Worm (Caenorhabditis elegans): Measurements from ENCODE around the gene clk-1.

clk-1 gene

DNA sequence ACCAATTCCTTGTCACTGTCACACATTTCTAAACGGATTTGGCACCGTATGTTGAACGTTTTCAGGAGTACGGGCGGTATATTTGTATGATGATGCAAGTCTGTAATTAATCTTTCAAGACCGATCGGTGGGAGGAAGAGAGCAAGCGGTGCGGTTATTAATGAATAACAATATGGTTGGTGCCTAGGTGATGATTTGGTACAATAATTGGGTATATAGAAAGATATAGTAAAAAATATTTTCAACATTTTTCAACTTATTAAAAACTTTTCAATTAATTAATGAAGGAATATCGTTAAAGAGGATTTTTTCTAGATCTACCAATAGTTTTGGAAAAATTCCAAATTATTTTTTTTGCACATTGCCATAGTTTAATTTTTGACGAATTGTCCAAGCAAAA lies 33.2 kb upstream of the clk-1 start, which contains the start of gene cnd-1:
Gene cnd-1 (minus strand): TSS at position 101 of the 400 bp plus-strand sequence.
- no peak for TF ChIP-seq tbx-37 (GFP tag; conservative IDR thresholded peaks at IDR 0.05)
- no peak for TF ChIP-seq hmbx-1 (tag; optimal IDR thresholded peaks at IDR 0.05)
- no peak for TF ChIP-seq scrt-1 (GFP tag; IDR thresholded peaks at IDR 0.05)
- TF ChIP-seq flt-1 (GFP tag; IDR thresholded peaks at IDR 0.05), result no peak
- no peak for TF ChIP-seq ets-7 (tag; optimal IDR thresholded peaks at IDR 0.05)
- TF ChIP-seq tbx-11 (GFP tag; IDR thresholded peaks at IDR 0.05), result no peak
- no peak for TF ChIP-seq ceh-36 (tag; optimal IDR thresholded peaks at IDR 0.05)
- TF ChIP-seq ceh-13 (GFP tag; optimal IDR thresholded peaks at IDR 0.05), result no peak
- TF ChIP-seq F13C5.2 (tag; optimal IDR thresholded peaks at IDR 0.05), result no peak
- no peak for TF ChIP-seq tra-4 (tag; optimal IDR thresholded peaks at IDR 0.05)
- TF ChIP-seq hmg-4 (GFP tag; optimal IDR thresholded peaks at IDR 0.05), result no peak
- no peak for TF ChIP-seq aly-1 (tag; optimal IDR thresholded peaks at IDR 0.05)
- no peak for TF ChIP-seq pes-1 (GFP tag; IDR thresholded peaks at IDR 0.05)

DNA sequence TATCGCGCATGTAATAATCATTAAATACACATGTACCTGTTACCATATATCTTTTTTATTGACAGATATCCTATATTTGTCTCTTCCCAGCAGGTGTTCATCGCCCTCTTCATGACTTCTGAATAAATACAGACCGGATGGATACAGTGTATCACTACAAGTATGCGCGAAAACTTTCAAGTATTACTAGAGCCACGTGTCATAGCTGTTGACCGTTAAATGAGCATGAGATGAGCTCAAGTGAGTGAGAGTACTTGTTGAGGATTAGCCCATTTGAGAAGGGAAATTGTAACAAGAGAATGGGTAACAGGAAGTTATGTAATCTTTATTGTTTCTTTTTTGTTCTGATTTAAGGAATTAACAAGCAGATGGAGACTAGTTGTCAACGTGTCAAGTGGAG lies 32.6 kb upstream of the clk-1 start:
- TF ChIP-seq pes-1 (GFP tag; IDR thresholded peaks at IDR 0.05), result no peak

DNA sequence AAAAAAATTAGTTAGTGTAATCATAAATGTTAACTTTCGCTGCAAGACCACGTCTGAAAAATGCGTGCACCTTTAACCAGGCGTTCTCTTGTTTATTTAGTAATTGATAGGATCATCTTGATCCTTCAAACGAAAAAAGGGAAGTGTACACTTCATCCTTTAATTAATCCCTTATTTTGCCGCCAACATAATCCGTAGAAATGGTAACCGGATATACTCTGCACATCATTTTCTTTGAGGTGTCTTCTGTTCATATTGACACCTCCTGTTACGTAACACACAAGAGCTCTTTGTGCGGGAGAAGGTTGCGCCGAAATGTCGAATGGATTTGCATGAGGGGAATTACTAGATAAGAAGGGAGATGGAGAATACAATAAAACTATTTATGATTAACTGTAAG lies 29.0 kb upstream of the clk-1 start:
- peak; percentile 67 for TF ChIP-seq ceh-36 (tag; optimal IDR thresholded peaks at IDR 0.05)
- no peak for TF ChIP-seq flt-1 (GFP tag; IDR thresholded peaks at IDR 0.05)
- TF ChIP-seq pes-1 (GFP tag; IDR thresholded peaks at IDR 0.05), result no peak

DNA sequence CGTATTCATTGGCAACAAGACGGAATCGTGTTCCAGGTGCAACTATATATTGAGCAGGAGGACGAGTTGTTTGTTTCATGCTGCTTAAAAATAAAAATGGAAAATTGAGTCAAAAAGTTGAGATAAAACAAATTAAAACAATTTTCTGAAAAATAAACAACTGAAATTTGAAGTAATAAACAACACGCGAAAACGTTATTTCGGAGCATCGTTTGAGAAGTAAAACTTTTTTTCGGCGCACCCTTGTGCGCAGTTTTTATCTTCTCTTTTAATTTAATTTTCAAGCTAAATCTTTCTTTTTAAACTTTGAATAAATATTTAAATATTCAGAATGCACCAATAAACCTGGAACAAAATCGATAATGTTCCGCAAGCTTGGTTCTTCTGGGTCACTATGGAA lies 23.6 kb upstream of the clk-1 start, which contains the start of the genes sumv-1 and gop-1:
Gene sumv-1 (minus strand): TSS at position 80 of the 400 bp plus-strand sequence.
Gene gop-1 (plus strand): TSS at position 331 of the 400 bp plus-strand sequence.
- TF ChIP-seq tbx-37 (GFP tag; conservative IDR thresholded peaks at IDR 0.05), result no peak
- TF ChIP-seq ceh-13 (GFP tag; optimal IDR thresholded peaks at IDR 0.05), result no peak
- no peak for TF ChIP-seq aly-1 (tag; optimal IDR thresholded peaks at IDR 0.05)
- no peak for TF ChIP-seq hmbx-1 (tag; optimal IDR thresholded peaks at IDR 0.05)
- no peak for TF ChIP-seq ama-1 (optimal IDR thresholded peaks at IDR 0.05)
- TF ChIP-seq sea-1 (GFP tag; conservative IDR thresholded peaks at IDR 0.05), result no peak
- no peak for TF ChIP-seq tra-4 (tag; optimal IDR thresholded peaks at IDR 0.05)
- no peak for TF ChIP-seq B0310.2 (tag; optimal IDR thresholded peaks at IDR 0.05)
- no peak for TF ChIP-seq scrt-1 (GFP tag; IDR thresholded peaks at IDR 0.05)
- no peak for TF ChIP-seq pes-1 (GFP tag; IDR thresholded peaks at IDR 0.05)
- TF ChIP-seq hnd-1 (tag; optimal IDR thresholded peaks at IDR 0.05), result no peak
- TF ChIP-seq ceh-36 (tag; optimal IDR thresholded peaks at IDR 0.05), result no peak
- TF ChIP-seq ets-7 (tag; optimal IDR thresholded peaks at IDR 0.05), result no peak
- TF ChIP-seq flt-1 (GFP tag; IDR thresholded peaks at IDR 0.05), result no peak
- TF ChIP-seq F13C5.2 (tag; optimal IDR thresholded peaks at IDR 0.05), result no peak
- TF ChIP-seq hmg-4 (GFP tag; optimal IDR thresholded peaks at IDR 0.05), result no peak
- no peak for TF ChIP-seq tbx-11 (GFP tag; IDR thresholded peaks at IDR 0.05)

DNA sequence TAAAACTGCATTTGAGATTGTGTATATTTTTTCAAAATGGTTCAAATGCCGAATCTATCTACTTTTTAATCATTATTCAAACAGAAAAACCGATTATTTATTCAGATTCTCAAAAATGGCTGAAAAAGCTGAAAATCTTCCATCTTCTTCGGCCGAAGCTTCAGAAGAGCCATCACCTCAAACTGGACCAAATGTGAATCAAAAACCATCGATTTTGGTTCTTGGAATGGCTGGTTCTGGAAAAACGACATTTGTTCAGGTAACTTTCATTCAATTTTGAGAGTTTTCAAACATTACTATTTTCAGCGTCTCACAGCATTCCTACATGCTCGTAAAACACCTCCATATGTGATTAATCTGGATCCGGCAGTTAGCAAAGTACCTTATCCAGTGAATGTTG lies 18.8 kb upstream of the clk-1 start, which contains the start of gene gop-2:
Gene gop-2 (plus strand): TSS at position 106 of the 400 bp plus-strand sequence.
- no peak for TF ChIP-seq pes-1 (GFP tag; IDR thresholded peaks at IDR 0.05)
- no peak for TF ChIP-seq F13C5.2 (tag; optimal IDR thresholded peaks at IDR 0.05)
- no peak for TF ChIP-seq tra-4 (tag; optimal IDR thresholded peaks at IDR 0.05)
- TF ChIP-seq aly-1 (tag; optimal IDR thresholded peaks at IDR 0.05), result no peak
- no peak for TF ChIP-seq tbx-37 (GFP tag; conservative IDR thresholded peaks at IDR 0.05)
- TF ChIP-seq sea-1 (GFP tag; conservative IDR thresholded peaks at IDR 0.05), result no peak
- no peak for TF ChIP-seq hmbx-1 (tag; optimal IDR thresholded peaks at IDR 0.05)
- no peak for TF ChIP-seq hmg-4 (GFP tag; optimal IDR thresholded peaks at IDR 0.05)
- TF ChIP-seq B0310.2 (tag; optimal IDR thresholded peaks at IDR 0.05), result no peak
- TF ChIP-seq ceh-36 (tag; optimal IDR thresholded peaks at IDR 0.05), result no peak
- TF ChIP-seq scrt-1 (GFP tag; IDR thresholded peaks at IDR 0.05), result no peak
- TF ChIP-seq flt-1 (GFP tag; IDR thresholded peaks at IDR 0.05), result no peak
- TF ChIP-seq hnd-1 (tag; optimal IDR thresholded peaks at IDR 0.05), result no peak
- no peak for TF ChIP-seq ceh-13 (GFP tag; optimal IDR thresholded peaks at IDR 0.05)
- TF ChIP-seq tbx-11 (GFP tag; IDR thresholded peaks at IDR 0.05), result no peak
- no peak for TF ChIP-seq ama-1 (optimal IDR thresholded peaks at IDR 0.05)
- TF ChIP-seq ets-7 (tag; optimal IDR thresholded peaks at IDR 0.05), result no peak

DNA sequence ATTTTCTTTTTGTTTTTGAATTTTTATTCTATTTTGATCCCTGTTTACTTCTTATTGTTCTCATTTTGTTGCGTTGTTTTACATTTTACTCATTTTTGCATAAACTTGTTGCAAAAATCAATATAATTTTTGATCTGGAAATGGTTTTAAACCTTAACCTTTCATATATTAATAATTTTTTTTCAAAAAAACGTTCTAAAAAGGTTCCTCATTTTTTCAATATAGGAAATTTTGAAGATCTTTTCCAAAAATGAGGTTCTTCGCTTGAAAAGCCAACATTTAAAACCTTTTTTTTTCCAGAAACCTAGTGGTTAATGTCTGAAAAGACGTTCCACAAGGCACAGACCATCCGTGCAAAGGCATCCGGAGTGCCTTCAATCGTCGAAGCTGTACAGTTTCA lies 17.3 kb upstream of the clk-1 start, which contains the start of gene gop-3:
Gene gop-3 (plus strand): TSS at position 301 of the 400 bp plus-strand sequence.
- TF ChIP-seq B0310.2 (tag; optimal IDR thresholded peaks at IDR 0.05), result no peak
- TF ChIP-seq tbx-37 (GFP tag; conservative IDR thresholded peaks at IDR 0.05), result no peak
- TF ChIP-seq ceh-36 (tag; optimal IDR thresholded peaks at IDR 0.05), result no peak
- no peak for TF ChIP-seq pes-1 (GFP tag; IDR thresholded peaks at IDR 0.05)
- TF ChIP-seq hnd-1 (tag; optimal IDR thresholded peaks at IDR 0.05), result no peak

DNA sequence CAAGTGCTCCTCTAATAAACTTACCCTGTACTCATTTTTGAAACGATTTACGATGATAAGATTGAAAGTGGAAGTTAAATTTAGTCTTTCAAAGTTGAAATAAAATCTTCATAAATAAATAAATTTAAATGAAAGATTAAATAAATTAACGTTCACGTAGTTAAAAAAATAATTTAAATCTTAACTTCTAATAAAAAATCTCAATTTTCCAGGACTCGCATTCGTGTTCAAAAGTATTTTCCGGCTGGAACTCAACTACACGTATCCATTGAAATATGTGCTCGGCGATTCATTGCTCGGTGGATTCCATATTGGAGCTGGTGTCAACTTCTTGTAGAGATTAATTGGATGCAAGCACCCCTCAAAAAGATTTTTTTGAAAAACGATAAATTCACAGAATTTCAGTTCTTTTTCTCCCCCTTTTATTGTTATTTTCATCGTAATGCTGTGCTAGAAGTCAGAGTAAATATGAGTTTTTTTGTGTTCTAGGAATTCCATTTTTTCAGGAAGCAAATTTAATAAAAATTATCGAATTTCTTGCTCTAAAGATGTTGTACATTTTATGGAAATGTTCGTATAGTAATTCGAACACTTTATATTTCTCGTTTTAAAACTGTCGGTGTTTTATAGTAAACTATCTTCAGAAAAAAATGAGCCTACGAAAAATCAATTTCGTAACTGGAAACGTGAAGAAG lies 14.2 kb upstream of the clk-1 start, which contains the start of the genes C34E10.9 and hap-1:
Gene C34E10.9 (minus strand): TSS at position 101 of the 695 bp plus-strand sequence.
Gene hap-1 (plus strand): TSS at position 645 of the 695 bp plus-strand sequence.
- TF ChIP-seq B0310.2 (tag; optimal IDR thresholded peaks at IDR 0.05) (no peak), ceh-13 (GFP tag; optimal IDR thresholded peaks at IDR 0.05) (no peak)

DNA sequence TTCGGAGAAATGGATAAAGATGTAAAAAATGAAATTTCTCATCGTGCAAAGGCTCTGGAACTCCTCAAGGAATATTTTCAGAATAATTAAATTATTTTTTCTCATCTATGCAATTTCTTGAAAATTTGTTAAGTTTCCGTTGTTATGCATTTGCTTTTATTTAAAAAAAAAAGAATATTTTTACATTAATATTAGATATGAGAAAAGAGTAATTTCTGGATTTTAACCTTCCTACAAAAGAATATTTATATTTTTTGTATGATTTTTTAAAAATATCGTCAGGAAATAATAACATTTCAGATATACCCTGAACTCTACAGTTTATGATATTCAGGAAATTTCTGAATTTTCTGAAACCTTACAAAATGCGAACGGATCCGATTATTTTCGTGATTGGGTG lies 12.9 kb upstream of the clk-1 start, which contains the start of gene gro-1:
Gene gro-1 (plus strand): TSS at position 301 of the 400 bp plus-strand sequence.
- TF ChIP-seq F13C5.2 (tag; optimal IDR thresholded peaks at IDR 0.05) (no peak), sea-1 (GFP tag; conservative IDR thresholded peaks at IDR 0.05) (no peak), tbx-11 (GFP tag; IDR thresholded peaks at IDR 0.05) (no peak), hnd-1 (tag; optimal IDR thresholded peaks at IDR 0.05) (no peak), B0310.2 (tag; optimal IDR thresholded peaks at IDR 0.05) (no peak)
